Fruit fly (Drosophila melanogaster) whole organism: ENCODE results near the gene kst.

ENCODE experiments used
- CG8478 ChIP-seq: fragments of >200 bp; optimal IDR thresholded peaks from 2 replicates; lab custom pipeline; 2018; ENCODE audit warnings: inconsistent platforms
- pan ChIP-seq: fragments of >200 bp; optimal IDR thresholded peaks from 2 replicates; lab custom pipeline; 2017
- psq ChIP-seq: fragments of >200 bp; optimal IDR thresholded peaks from 2 replicates; lab custom pipeline; 2017

dm6 chr3L:3319223-3319643 is 17.4 kb upstream of the kst start, which contains the start of the genes PIG-C, CG12016 and Dpm2:
- no peak for TF ChIP-seq psq (lab: Kevin White, UChicago)
- TF ChIP-seq CG8478 = no peak
- TF ChIP-seq pan (lab: Kevin White, UChicago) = no peak
